Worm (Caenorhabditis elegans) whole organism, mixed stage, embryonic: ENCODE results near the gene osm-9.
A peak's percentile ranks its signal among the peaks of the same experiment; 100 is the strongest.

Experiments
- M03D4.4 ChIP-seq: sonication (generic microtip); optimal IDR thresholded peaks from 2 replicates; lab custom pipeline; 2017; ENCODE audit warnings: mild to moderate bottlenecking, missing genetic modification characterization, missing compliant biosample characterization
- bed-3 ChIP-seq: fragments of 200-800 bp; sonication (Bioruptor generic); optimal IDR thresholded peaks from 3 replicates; lab custom pipeline; 2018; ENCODE audit warnings: mild to moderate bottlenecking, missing genetic modification characterization, moderate library complexity, missing compliant biosample characterization
- blmp-1 ChIP-seq: fragments of 150-350 bp; optimal IDR thresholded peaks from 2 replicates; lab custom pipeline; 2014; ENCODE audit warnings: missing biosample characterization, missing genetic modification characterization
- ceh-39 ChIP-seq: fragments of 150-350 bp; optimal IDR thresholded peaks from 2 replicates; lab custom pipeline; 2014; ENCODE audit warnings: missing biosample characterization, missing genetic modification characterization
- ceh-43 ChIP-seq: fragments of 200-800 bp; sonication (Bioruptor generic); optimal IDR thresholded peaks from 2 replicates; lab custom pipeline; 2018; ENCODE audit warnings: mild to moderate bottlenecking, missing genetic modification characterization, moderate library complexity, missing compliant biosample characterization
- ceh-83 ChIP-seq: fragments of 200-800 bp; sonication (Bioruptor generic); optimal IDR thresholded peaks from 2 replicates; lab custom pipeline; 2018; ENCODE audit warnings: mild to moderate bottlenecking, missing genetic modification characterization, missing compliant biosample characterization
- ces-1 ChIP-seq: fragments of 150-350 bp; optimal IDR thresholded peaks from 2 replicates; lab custom pipeline; 2014; ENCODE audit warnings: missing biosample characterization, missing genetic modification reagents, missing genetic modification characterization
- cnd-1 ChIP-seq: fragments of 200-800 bp; sonication (Bioruptor generic); optimal IDR thresholded peaks from 2 replicates; lab custom pipeline; 2018; ENCODE audit warnings: mild to moderate bottlenecking, missing genetic modification characterization, missing compliant biosample characterization
- elt-1 ChIP-seq: sonication (generic microtip); optimal IDR thresholded peaks from 2 replicates; lab custom pipeline; 2017; ENCODE audit warnings: missing genetic modification characterization, mild to moderate bottlenecking, missing compliant biosample characterization, antibody characterized with exemption, moderate library complexity, borderline replicate concordance; ENCODE audit not compliant: insufficient read depth
- elt-3 ChIP-seq: fragments of 150-350 bp; optimal IDR thresholded peaks from 2 replicates; lab custom pipeline; 2014; ENCODE audit warnings: missing biosample characterization, missing genetic modification characterization
- flh-1 ChIP-seq: fragments of 200-800 bp; sonication (Bioruptor generic); optimal IDR thresholded peaks from 2 replicates; lab custom pipeline; 2018; ENCODE audit warnings: mild to moderate bottlenecking, missing genetic modification characterization, moderate library complexity, missing compliant biosample characterization
- lin-13 ChIP-seq: fragments of 150-350 bp; optimal IDR thresholded peaks from 2 replicates; lab custom pipeline; 2014; ENCODE audit warnings: missing biosample characterization, missing genetic modification characterization
- lin-32 ChIP-seq: fragments of 200-800 bp; sonication (Bioruptor generic); optimal IDR thresholded peaks from 2 replicates; lab custom pipeline; 2018; ENCODE audit warnings: mild to moderate bottlenecking, missing genetic modification characterization, missing compliant biosample characterization
- lsy-2 ChIP-seq: fragments of 150-350 bp; optimal IDR thresholded peaks from 2 replicates; lab custom pipeline; 2014; ENCODE audit warnings: missing biosample characterization, missing genetic modification characterization
- mab-5 ChIP-seq: fragments of 150-350 bp; optimal IDR thresholded peaks from 2 replicates; lab custom pipeline; 2014; ENCODE audit warnings: missing biosample characterization, missing genetic modification characterization
- mep-1 ChIP-seq: fragments of 150-350 bp; optimal IDR thresholded peaks from 2 replicates; lab custom pipeline; 2017; ENCODE audit warnings: missing biosample characterization, missing genetic modification reagents, missing genetic modification characterization, inconsistent platforms
- mls-2 ChIP-seq: sonication (generic microtip); optimal IDR thresholded peaks from 2 replicates; lab custom pipeline; 2016; ENCODE audit warnings: mild to moderate bottlenecking, missing genetic modification characterization, moderate library complexity, missing compliant biosample characterization
- nhr-2 ChIP-seq: fragments of 150-350 bp; optimal IDR thresholded peaks from 2 replicates; lab custom pipeline; 2014; ENCODE audit warnings: missing biosample characterization, missing genetic modification characterization
- nhr-237 ChIP-seq: fragments of 150-350 bp; optimal IDR thresholded peaks from 2 replicates; lab custom pipeline; 2014; ENCODE audit warnings: missing biosample characterization, missing genetic modification characterization
- nhr-28 ChIP-seq: fragments of 150-350 bp; optimal IDR thresholded peaks from 2 replicates; lab custom pipeline; 2014; ENCODE audit warnings: missing biosample characterization, missing genetic modification characterization
- nhr-76 ChIP-seq: sonication (generic microtip); optimal IDR thresholded peaks from 2 replicates; lab custom pipeline; 2017; ENCODE audit warnings: missing biosample characterization, missing genetic modification characterization
- pha-4 ChIP-seq: fragments of 150-350 bp; optimal IDR thresholded peaks from 2 replicates; lab custom pipeline; 2018; ENCODE audit warnings: missing biosample characterization, missing genetic modification reagents, missing genetic modification characterization
- tbx-8 ChIP-seq: fragments of 200-800 bp; sonication (Bioruptor generic); optimal IDR thresholded peaks from 2 replicates; lab custom pipeline; 2018; ENCODE audit warnings: mild to moderate bottlenecking, missing genetic modification characterization, moderate library complexity, missing compliant biosample characterization
- unc-39 ChIP-seq: fragments of 150-350 bp; optimal IDR thresholded peaks from 2 replicates; lab custom pipeline; 2014; ENCODE audit warnings: missing biosample characterization, missing genetic modification characterization
- unc-62 ChIP-seq: fragments of 150-350 bp; optimal IDR thresholded peaks from 2 replicates; lab custom pipeline; 2014; ENCODE audit warnings: missing biosample characterization, missing genetic modification reagents, missing genetic modification characterization
- ztf-11 ChIP-seq: fragments of 150-350 bp; optimal IDR thresholded peaks from 2 replicates; lab custom pipeline; 2014; ENCODE audit warnings: missing biosample characterization, missing genetic modification characterization

The osm-9 gene

ce11 chrIV:3557331-3557730 lies at the start of gene osm-9:
osm-9 (minus strand) TSS chrIV:3557431.
- TF ChIP-seq ceh-39 = no peak
- TF ChIP-seq unc-39 = no peak
- TF ChIP-seq elt-1 (tag; lab: Kevin White, UChicago) = no peak
- TF ChIP-seq lin-13 (tag; lab: Kevin White, UChicago) = no peak
- no peak for TF ChIP-seq bed-3 (GFP tag; lab: Kevin White, UChicago)
- TF ChIP-seq ces-1 (GFP tag; lab: Kevin White, UChicago) = no peak
- TF ChIP-seq mab-5 (tag; lab: Kevin White, UChicago) = no peak
- no peak for TF ChIP-seq nhr-76 (tag; lab: Kevin White, UChicago)
- no peak for TF ChIP-seq ztf-11 (tag; lab: Kevin White, UChicago)
- no peak for TF ChIP-seq elt-3 (tag; lab: Kevin White, UChicago)
- TF ChIP-seq mep-1 (tag; lab: Kevin White, UChicago) = no peak
- no peak for TF ChIP-seq lin-32 (GFP tag; lab: Kevin White, UChicago)
- TF ChIP-seq blmp-1 = no peak
- TF ChIP-seq tbx-8 (GFP tag; lab: Kevin White, UChicago) = no peak
- no peak for TF ChIP-seq pha-4 (tag; lab: Kevin White, UChicago)

DNA sequence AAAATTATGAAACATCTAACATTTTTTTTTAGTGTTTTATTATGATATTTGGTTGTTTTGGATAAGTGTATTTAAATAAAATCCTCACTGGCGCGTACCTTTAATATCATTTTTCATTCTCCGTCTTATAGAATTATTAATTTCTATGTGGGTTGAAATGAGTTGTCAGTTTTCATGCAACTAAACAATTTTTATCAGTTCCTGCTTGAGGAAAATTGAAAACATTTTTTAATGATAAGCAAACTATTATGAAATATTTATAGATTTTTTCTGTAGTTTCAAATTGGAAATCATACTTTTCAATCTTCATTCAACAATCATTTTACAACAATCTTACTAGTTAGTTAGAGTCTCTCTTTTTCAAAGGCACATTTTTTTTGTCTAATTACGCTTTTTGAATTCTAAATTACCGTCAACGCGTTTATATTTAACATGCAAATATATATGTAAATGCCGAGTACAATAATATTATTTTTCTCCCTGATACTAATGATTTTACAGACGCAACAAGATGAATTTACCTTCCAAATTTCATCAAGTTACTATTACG lies 49.1 kb upstream of the osm-9 start, which contains the start of the genes Y37E11B.10 and kgb-2:
TSS of gene Y37E11B.10 (minus strand) at position 182 of the 550 bp plus-strand sequence.
TSS of gene kgb-2 (plus strand) at position 500 of the 550 bp plus-strand sequence.
- no peak for TF ChIP-seq ceh-83 (GFP tag; lab: Kevin White, UChicago)
- TF ChIP-seq nhr-28 (tag; lab: Kevin White, UChicago) = no peak

DNA sequence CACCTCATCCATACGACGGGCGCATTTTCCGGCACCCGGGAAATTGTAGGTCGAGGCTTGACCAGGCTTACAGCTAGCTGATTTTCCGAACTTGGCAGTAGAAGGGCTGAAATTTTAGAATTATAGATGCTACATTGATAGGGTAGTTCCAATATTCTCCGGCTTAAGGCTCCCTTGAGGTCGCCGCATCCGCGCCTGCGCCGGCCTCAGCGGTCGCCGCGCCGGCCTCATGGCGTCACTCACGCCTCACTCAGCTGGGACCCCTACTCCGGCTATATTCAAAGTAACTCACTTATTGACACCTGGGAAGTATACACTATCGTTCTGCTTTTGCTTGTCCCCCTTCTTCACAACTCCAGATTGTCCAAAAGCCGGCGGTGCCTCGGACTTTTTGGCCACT lies 46.9 kb upstream of the osm-9 start:
- TF ChIP-seq elt-1 (tag; lab: Kevin White, UChicago) (no peak), ceh-39 (no peak), lin-32 (GFP tag; lab: Kevin White, UChicago) (no peak), lsy-2 (no peak), ces-1 (GFP tag; lab: Kevin White, UChicago) (no peak), mls-2 (tag; lab: Kevin White, UChicago) (no peak), M03D4.4 (tag; lab: Kevin White, UChicago) (no peak), blmp-1 (no peak), pha-4 (tag; lab: Kevin White, UChicago) (no peak), cnd-1 (no peak), flh-1 (GFP tag; lab: Kevin White, UChicago) (no peak), nhr-2 (no peak), lin-13 (tag; lab: Kevin White, UChicago) (no peak), unc-62 (GFP tag; lab: Kevin White, UChicago) (no peak), tbx-8 (GFP tag; lab: Kevin White, UChicago) (no peak)

ce11 chrIV:3601846-3602245 lies 44.6 kb upstream of the osm-9 start:
- no peak for TF ChIP-seq nhr-2
- TF ChIP-seq M03D4.4 (tag; lab: Kevin White, UChicago) = no peak
- no peak for TF ChIP-seq ztf-11 (tag; lab: Kevin White, UChicago)
- TF ChIP-seq mls-2 (tag; lab: Kevin White, UChicago) = no peak
- TF ChIP-seq pha-4 (tag; lab: Kevin White, UChicago) = no peak

ce11 chrIV:3599958-3600357 lies 42.7 kb upstream of the osm-9 start, which contains the start of gene Y37E11B.7:
Y37E11B.7 (minus strand) TSS chrIV:3600164.
- TF ChIP-seq lin-32 (GFP tag; lab: Kevin White, UChicago) (no peak), ceh-43 (GFP tag; lab: Kevin White, UChicago) (no peak)

DNA sequence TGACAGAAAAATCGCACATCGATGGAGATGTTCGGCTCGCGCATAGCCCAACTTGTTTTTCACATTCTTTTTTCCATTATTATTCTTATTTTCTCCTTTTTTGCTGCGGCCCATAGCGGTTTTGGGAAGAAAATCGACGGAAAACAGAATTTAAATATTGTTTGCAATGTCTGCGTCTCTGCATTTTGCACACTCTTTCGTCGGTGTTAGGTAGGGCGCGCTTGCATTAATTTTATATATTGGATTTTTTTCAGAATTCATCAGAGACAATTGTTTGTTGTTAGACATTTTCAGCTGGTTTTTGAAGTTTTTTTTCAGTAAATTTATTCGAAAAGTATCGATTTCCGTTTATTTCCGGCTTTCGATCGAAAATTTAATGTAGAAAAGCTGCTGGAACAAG lies 41.9 kb upstream of the osm-9 start, which contains the start of gene Y37E11B.6:
TSS of gene Y37E11B.6 (minus strand) at position 181 of the 400 bp plus-strand sequence.
- TF ChIP-seq mab-5 (tag; lab: Kevin White, UChicago) (no peak), ces-1 (GFP tag; lab: Kevin White, UChicago) (peak; percentile 72), nhr-237 (tag; lab: Kevin White, UChicago) (no peak)

DNA sequence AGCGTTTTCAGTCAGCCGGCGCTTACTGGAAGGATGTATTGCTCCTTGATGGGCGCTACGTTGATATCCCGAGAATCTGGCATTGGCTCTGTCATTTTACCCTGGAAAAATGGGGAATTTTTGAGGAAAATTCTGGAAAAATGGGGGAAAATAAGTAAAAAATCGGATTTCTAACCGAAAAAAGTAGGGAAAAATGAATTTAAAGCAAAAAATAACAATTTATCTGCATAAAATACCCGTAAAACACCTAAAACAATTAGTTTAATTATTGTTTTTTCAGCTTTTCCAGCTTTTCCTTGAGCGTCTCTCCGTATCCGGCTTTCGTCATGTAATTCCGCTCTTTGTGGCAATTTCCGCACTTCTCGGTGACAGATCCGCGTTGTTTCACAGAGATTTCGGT lies 41.2 kb upstream of the osm-9 start, which contains the start of gene Y37E11B.5:
TSS of gene Y37E11B.5 (minus strand) at position 101 of the 400 bp plus-strand sequence.
- TF ChIP-seq mab-5 (tag; lab: Kevin White, UChicago) (no peak), elt-3 (tag; lab: Kevin White, UChicago) (no peak), ceh-43 (GFP tag; lab: Kevin White, UChicago) (no peak), ceh-39 (no peak), ces-1 (GFP tag; lab: Kevin White, UChicago) (no peak)
